Worm (Caenorhabditis elegans) whole organism, L4/young adult: ENCODE measurements around the gene clec-57.

ENCODE experiments used
- W03F9.2 ChIP-seq: fragments of 150-350 bp; optimal IDR thresholded peaks from 2 replicates; lab custom pipeline; 2014; ENCODE audit warnings: missing biosample characterization, missing genetic modification characterization
- dao-5 ChIP-seq: sonication (generic microtip); optimal IDR thresholded peaks from 2 replicates; lab custom pipeline; 2016; ENCODE audit warnings: missing genotype, missing genetic modification characterization, moderate library complexity, missing compliant biosample characterization

DNA sequence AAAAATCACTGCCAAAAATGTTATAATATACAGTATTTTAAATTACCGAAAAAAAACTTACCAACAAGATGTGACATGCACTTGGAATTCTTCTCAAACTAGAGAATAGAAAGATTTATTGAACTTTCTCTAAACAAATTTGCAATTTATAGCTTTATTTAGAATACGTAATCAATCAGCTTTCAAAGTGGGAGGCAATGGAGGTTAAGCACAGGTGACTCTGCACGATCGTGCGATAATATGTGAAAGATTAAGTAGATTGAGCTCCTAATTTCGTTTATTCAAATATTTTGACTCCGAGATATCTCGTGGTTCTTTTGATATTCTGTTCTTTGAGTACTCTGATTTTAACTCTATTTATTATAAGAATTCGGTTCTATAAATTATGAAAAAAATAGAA is 49.0 kb downstream of the clec-57 start, which contains the start of gene R02D5.6:
- TF ChIP-seq W03F9.2 (tag; lab: Kevin White, UChicago) (no peak), dao-5 (tag; lab: Kevin White, UChicago) (no peak)
